Worm (Caenorhabditis elegans) whole organism, L4 larva: ENCODE results near the gene C49F5.5.
A peak's percentile ranks its signal among the peaks of the same experiment; 100 is the strongest.

Experiments
- F26F4.8 ChIP-seq: fragments of 200-800 bp; sonication (Bioruptor generic); conservative IDR thresholded peaks from 2 replicates; pipeline ENCODE4 v1.3.6; 2022; ENCODE audit warnings: missing genetic modification characterization, missing compliant biosample characterization
- T20F7.1 ChIP-seq: fragments of 200-800 bp; sonication (Bioruptor generic); optimal IDR thresholded peaks from 2 replicates; lab custom pipeline; 2018; ENCODE audit warnings: mild to moderate bottlenecking, missing genetic modification characterization, missing compliant biosample characterization
- T26A8.4 ChIP-seq: fragments of 200-800 bp; sonication (Bioruptor generic); IDR thresholded peaks from 2 replicates; pipeline ENCODE4 v1.3.6; 2022; ENCODE audit warnings: missing genetic modification characterization, missing compliant biosample characterization
- Y48G9A.11 ChIP-seq: fragments of 200-800 bp; sonication (Bioruptor generic); IDR thresholded peaks from 2 replicates; pipeline ENCODE4 v1.3.6; 2022; ENCODE audit warnings: missing genetic modification reagents, missing genetic modification characterization, missing compliant biosample characterization
- Y5F2A.4 ChIP-seq: fragments of 200-800 bp; sonication (Bioruptor generic); optimal IDR thresholded peaks from 2 replicates; lab custom pipeline; 2018; ENCODE audit warnings: mild to moderate bottlenecking, missing genetic modification characterization, missing compliant biosample characterization
- ZK337.2 ChIP-seq: fragments of 200-800 bp; sonication (Bioruptor generic); IDR thresholded peaks from 2 replicates; pipeline ENCODE4 v1.3.6; 2022; ENCODE audit warnings: missing genetic modification reagents, missing genetic modification characterization, missing compliant biosample characterization
- aha-1 ChIP-seq: fragments of 150-350 bp; peaks from one replicate; lab custom pipeline; 2014; ENCODE audit warnings: missing biosample characterization, missing genetic modification characterization
- ama-1 ChIP-seq: fragments of 150-350 bp; optimal IDR thresholded peaks from 2 replicates; lab custom pipeline; 2014; ENCODE audit warnings: inconsistent platforms, mixed read lengths
- ceh-28 ChIP-seq: fragments of 150-350 bp; optimal IDR thresholded peaks from 2 replicates; lab custom pipeline; 2014; ENCODE audit warnings: missing biosample characterization, missing genetic modification reagents, missing genetic modification characterization
- ceh-44 ChIP-seq: fragments of 200-800 bp; sonication (Bioruptor generic); IDR thresholded peaks from 2 replicates; pipeline ENCODE4 v1.3.6; 2022; ENCODE audit warnings: missing genetic modification reagents, missing genetic modification characterization, missing compliant biosample characterization
- ceh-62 ChIP-seq: sonication (generic microtip); optimal IDR thresholded peaks from 2 replicates; lab custom pipeline; 2017; ENCODE audit warnings: missing biosample characterization, missing genetic modification characterization
- ceh-82 ChIP-seq: sonication (generic microtip); optimal IDR thresholded peaks from 2 replicates; lab custom pipeline; 2017; ENCODE audit warnings: missing biosample characterization, missing genetic modification characterization
- ces-1 ChIP-seq: fragments of 150-350 bp; sonication (generic microtip); optimal IDR thresholded peaks from 4 replicates; lab custom pipeline; 2014; ENCODE audit warnings: missing biosample characterization, missing genetic modification reagents, missing genetic modification characterization
- daf-19 ChIP-seq: fragments of 200-800 bp; sonication (Bioruptor generic); conservative IDR thresholded peaks from 2 replicates; pipeline ENCODE4 v1.3.6; 2022; ENCODE audit warnings: missing genetic modification characterization, missing compliant biosample characterization
- dmd-6 ChIP-seq: fragments of 200-800 bp; sonication (Bioruptor generic); IDR thresholded peaks from 2 replicates; pipeline ENCODE4 v1.3.6; 2022; ENCODE audit warnings: missing genetic modification reagents, missing genetic modification characterization, missing compliant biosample characterization
- dmd-8 ChIP-seq: fragments of 200-800 bp; sonication (Bioruptor generic); IDR thresholded peaks from 2 replicates; pipeline ENCODE4 v1.3.6; 2022; ENCODE audit warnings: missing genetic modification characterization, missing compliant biosample characterization
- dve-1 ChIP-seq: sonication (generic microtip); optimal IDR thresholded peaks from 2 replicates; lab custom pipeline; 2017; ENCODE audit warnings: antibody characterized with exemption, mild to moderate bottlenecking, missing genetic modification characterization, missing compliant biosample characterization; ENCODE audit not compliant: insufficient read depth
- egl-43 ChIP-seq: fragments of 200-800 bp; sonication (Bioruptor generic); IDR thresholded peaks from 2 replicates; pipeline ENCODE4 v1.3.6; 2022; ENCODE audit warnings: missing genetic modification reagents, missing genetic modification characterization, missing compliant biosample characterization
- fos-1 ChIP-seq: fragments of 150-350 bp; optimal IDR thresholded peaks from 2 replicates; lab custom pipeline; 2014; ENCODE audit warnings: missing biosample characterization, missing genetic modification characterization
- hlh-11 ChIP-seq: fragments of 200-800 bp; sonication (Bioruptor generic); optimal IDR thresholded peaks from 2 replicates; lab custom pipeline; 2018; ENCODE audit warnings: mild to moderate bottlenecking, missing genetic modification characterization, missing compliant biosample characterization
- hmg-1.1 ChIP-seq: fragments of 200-800 bp; sonication (Bioruptor generic); IDR thresholded peaks from 2 replicates; pipeline ENCODE4 v1.3.6; 2022; ENCODE audit warnings: missing genetic modification reagents, missing genetic modification characterization, missing compliant biosample characterization
- jun-1 ChIP-seq: fragments of 150-350 bp; optimal IDR thresholded peaks from 2 replicates; lab custom pipeline; 2014; ENCODE audit warnings: missing biosample characterization, missing genetic modification reagents, missing genetic modification characterization
- lin-1 ChIP-seq: fragments of 200-800 bp; sonication (Bioruptor generic); IDR thresholded peaks from 2 replicates; pipeline ENCODE4 v1.3.6; 2022; ENCODE audit warnings: missing genetic modification reagents, missing genetic modification characterization, missing compliant biosample characterization
- lin-15B ChIP-seq: fragments of 150-350 bp; sonication (generic microtip); optimal IDR thresholded peaks from 3 replicates; lab custom pipeline; 2014; ENCODE audit warnings: missing biosample characterization, missing genetic modification characterization
- lir-3 ChIP-seq: sonication (generic microtip); optimal IDR thresholded peaks from 2 replicates; lab custom pipeline; 2016; ENCODE audit warnings: mild to moderate bottlenecking, missing genetic modification characterization, missing compliant biosample characterization
- lsy-2 ChIP-seq, 2 experiments: fragments of 150-350 bp in 1 of 2; sonication (generic microtip) in 1 of 2; optimal IDR thresholded peaks; 2 replicates each; lab custom pipeline; 2014 to 2017; ENCODE audit warnings: missing biosample characterization in 2 of 2, missing genetic modification characterization in 2 of 2
- madf-9 ChIP-seq: fragments of 200-800 bp; sonication (Bioruptor generic); conservative IDR thresholded peaks from 2 replicates; pipeline ENCODE4 v1.3.6; 2022; ENCODE audit warnings: missing genetic modification reagents, missing genetic modification characterization, missing compliant biosample characterization
- mdl-1 ChIP-seq, 2 experiments: fragments of 150-350 bp in 1 of 2; sonication (generic microtip) in 1 of 2; optimal IDR thresholded peaks; 2 replicates each; lab custom pipeline; 2014 to 2017; ENCODE audit warnings: missing biosample characterization in 2 of 2, missing genetic modification characterization in 2 of 2
- mdt-29 ChIP-seq: fragments of 200-800 bp; sonication (Bioruptor generic); IDR thresholded peaks from 2 replicates; pipeline ENCODE4 v1.3.6; 2022; ENCODE audit warnings: missing genetic modification reagents, missing genetic modification characterization, missing compliant biosample characterization
- mes-2 ChIP-seq: sonication (generic microtip); optimal IDR thresholded peaks from 2 replicates; lab custom pipeline; 2016; ENCODE audit warnings: missing genotype, mild to moderate bottlenecking, missing genetic modification characterization, missing compliant biosample characterization; ENCODE audit not compliant: poor library complexity, severe bottlenecking
- mxl-3 ChIP-seq: fragments of 200-800 bp; sonication (Bioruptor generic); optimal IDR thresholded peaks from 2 replicates; lab custom pipeline; 2018; ENCODE audit warnings: mild to moderate bottlenecking, missing genetic modification characterization, missing compliant biosample characterization
- nhr-102 ChIP-seq: sonication (generic microtip); optimal IDR thresholded peaks from 2 replicates; lab custom pipeline; 2016; ENCODE audit warnings: mild to moderate bottlenecking, missing genetic modification characterization, moderate library complexity, missing compliant biosample characterization
- nhr-41 ChIP-seq: fragments of 200-800 bp; sonication (Bioruptor generic); IDR thresholded peaks from 2 replicates; pipeline ENCODE4 v1.3.6; 2022; ENCODE audit warnings: missing genetic modification reagents, missing genetic modification characterization, missing compliant biosample characterization
- nhr-42 ChIP-seq: fragments of 200-800 bp; sonication (Bioruptor generic); IDR thresholded peaks from 2 replicates; pipeline ENCODE4 v1.3.6; 2022; ENCODE audit warnings: missing genetic modification characterization, missing compliant biosample characterization
- nhr-6 ChIP-seq: fragments of 150-350 bp; optimal IDR thresholded peaks from 2 replicates; lab custom pipeline; 2014; ENCODE audit warnings: missing biosample characterization, missing genetic modification characterization
- php-3 ChIP-seq: fragments of 200-800 bp; sonication (Bioruptor generic); IDR thresholded peaks from 2 replicates; pipeline ENCODE4 v1.3.6; 2022; ENCODE audit warnings: missing genetic modification reagents, missing genetic modification characterization, missing compliant biosample characterization
- set-16 ChIP-seq: fragments of 200-800 bp; sonication (Bioruptor generic); IDR thresholded peaks from 2 replicates; pipeline ENCODE4 v1.3.6; 2022; ENCODE audit warnings: missing genetic modification reagents, missing genetic modification characterization, missing compliant biosample characterization
- snpc-4 ChIP-seq: fragments of 150-350 bp; optimal IDR thresholded peaks from 2 replicates; lab custom pipeline; 2014; ENCODE audit warnings: missing biosample characterization, missing genetic modification characterization
- spr-1 ChIP-seq: sonication (generic microtip); optimal IDR thresholded peaks from 2 replicates; lab custom pipeline; 2016; ENCODE audit warnings: mild to moderate bottlenecking, missing genetic modification characterization, missing compliant biosample characterization
- tag-97 ChIP-seq: fragments of 200-800 bp; sonication (Bioruptor generic); IDR thresholded peaks from 2 replicates; pipeline ENCODE4 v1.3.6; 2022; ENCODE audit warnings: missing genetic modification characterization, missing compliant biosample characterization
- tra-1 ChIP-seq: fragments of 200-800 bp; sonication (Bioruptor generic); IDR thresholded peaks from 2 replicates; pipeline ENCODE4 v1.3.6; 2022; ENCODE audit warnings: missing genetic modification reagents, missing genetic modification characterization, missing compliant biosample characterization
- unc-130 ChIP-seq: sonication (generic microtip); optimal IDR thresholded peaks from 2 replicates; lab custom pipeline; 2016; ENCODE audit warnings: missing genetic modification reagents, missing genetic modification characterization, missing compliant biosample characterization
- unc-39 ChIP-seq: sonication (generic microtip); optimal IDR thresholded peaks from 2 replicates; lab custom pipeline; 2017; ENCODE audit warnings: missing biosample characterization, missing genetic modification characterization
- zag-1 ChIP-seq: fragments of 150-350 bp; optimal IDR thresholded peaks from 2 replicates; lab custom pipeline; 2014; ENCODE audit warnings: missing biosample characterization, missing genetic modification characterization
- zfp-2 ChIP-seq: sonication (generic microtip); optimal IDR thresholded peaks from 2 replicates; lab custom pipeline; 2016; ENCODE audit warnings: mild to moderate bottlenecking, missing genetic modification characterization, missing compliant biosample characterization
- zfp-3 ChIP-seq: fragments of 200-800 bp; sonication (Bioruptor generic); conservative IDR thresholded peaks from 2 replicates; pipeline ENCODE4 v1.3.6; 2022; ENCODE audit warnings: missing genetic modification reagents, missing genetic modification characterization, missing compliant biosample characterization
- ztf-11 ChIP-seq: fragments of 150-350 bp; optimal IDR thresholded peaks from 2 replicates; lab custom pipeline; 2014; ENCODE audit warnings: missing biosample characterization, missing genetic modification characterization
- ztf-7 ChIP-seq: fragments of 150-350 bp; optimal IDR thresholded peaks from 2 replicates; lab custom pipeline; 2014; ENCODE audit warnings: missing biosample characterization, missing genetic modification characterization

The C49F5.5 gene

ce11 chrX:11946788-11947463 is 39.1 kb upstream of the C49F5.5 start, which contains the start of gene nfya-1 (continued):
- TF ChIP-seq F26F4.8 (GFP tag; lab: Robert Waterston, UW) (no peak), zag-1 (no peak), ceh-62 (tag; lab: Kevin White, UChicago) (no peak), nhr-42 (no peak), T20F7.1 (no peak), lsy-2 (tag; optimal IDR thresholded peaks at IDR 0.05; lab: Kevin White, UChicago) (no peak), tra-1 (GFP tag; lab: Robert Waterston, UW) (no peak), dve-1 (tag; lab: Kevin White, UChicago) (peak; percentile 33), mes-2 (tag; lab: Kevin White, UChicago) (peak; percentile 75), spr-1 (tag; lab: Kevin White, UChicago) (no peak), zfp-2 (tag; lab: Kevin White, UChicago) (no peak), mxl-3 (GFP tag; lab: Kevin White, UChicago) (peak; percentile 35), ceh-82 (tag; lab: Kevin White, UChicago) (no peak), ztf-11 (tag; lab: Kevin White, UChicago) (no peak), snpc-4 (no peak), madf-9 (0 out of 2 replicates have a peak, but pooled peaks have one; percentile 9), set-16 (no peak), mdl-1 (tag; optimal IDR thresholded peaks at IDR 0.05; lab: Kevin White, UChicago) (peak in 1 of 2 experiments; percentile 70), nhr-41 (no peak), unc-130 (GFP tag; lab: Kevin White, UChicago) (no peak), Y5F2A.4 (GFP tag; lab: Kevin White, UChicago) (no peak), hmg-1.1 (peak; percentile 76), aha-1 (tag; lab: Kevin White, UChicago) (peak; percentile 99), Y48G9A.11 (no peak), ZK337.2 (GFP tag; lab: Robert Waterston, UW) (no peak), ces-1 (GFP tag; lab: Kevin White, UChicago) (no peak), lin-1 (GFP tag; lab: Robert Waterston, UW) (no peak), hlh-11 (tag; lab: Kevin White, UChicago) (no peak), ceh-44 (GFP tag; lab: Robert Waterston, UW) (no peak), unc-39 (no peak), tag-97 (GFP tag; lab: Robert Waterston, UW) (no peak), lir-3 (tag; lab: Kevin White, UChicago) (no peak), dmd-6 (GFP tag; lab: Robert Waterston, UW) (peak; percentile 31; the same call in 1 of the 2 replicates), T26A8.4 (peak; percentile 14; the same call in 1 of the 2 replicates), ceh-28 (tag; lab: Kevin White, UChicago) (peak; percentile 62), lin-15B (tag; lab: Kevin White, UChicago) (no peak), fos-1 (tag; lab: Kevin White, UChicago) (no peak), daf-19 (GFP tag; lab: Robert Waterston, UW) (no peak), ztf-7 (no peak), nhr-102 (tag; lab: Kevin White, UChicago) (no peak), egl-43 (GFP tag; lab: Robert Waterston, UW) (no peak), dmd-8 (GFP tag; lab: Robert Waterston, UW) (no peak), zfp-3 (GFP tag; lab: Robert Waterston, UW) (no peak), nhr-6 (tag; lab: Kevin White, UChicago) (peak; percentile 36), mdt-29 (no peak), php-3 (no peak), jun-1 (tag; lab: Kevin White, UChicago) (no peak), ama-1 (no peak)
- TF ChIP-seq, all 104 proteins: peak for 22
